Worm (Caenorhabditis elegans) whole organism, L4 larva: Measurements from ENCODE around the gene algn-7.

Experiments used
- F44E2.7 ChIP-seq: fragments of 200-800 bp; sonication (Bioruptor generic); IDR thresholded peaks from 2 replicates; pipeline ENCODE4 v2.1.2; 2022; ENCODE audit warnings: missing genetic modification characterization, missing compliant biosample characterization
- F49E8.2 ChIP-seq: sonication (generic microtip); optimal IDR thresholded peaks from 2 replicates; lab custom pipeline; 2016; ENCODE audit warnings: missing compliant biosample characterization, mild to moderate bottlenecking, missing genetic modification characterization, borderline replicate concordance
- ZK337.2 ChIP-seq: fragments of 200-800 bp; sonication (Bioruptor generic); IDR thresholded peaks from 2 replicates; pipeline ENCODE4 v1.3.6; 2022; ENCODE audit warnings: missing genetic modification reagents, missing genetic modification characterization, missing compliant biosample characterization
- ZK546.5 ChIP-seq, 2 experiments: sonication (generic microtip); optimal IDR thresholded peaks; 2 replicates each; lab custom pipeline; 2017; ENCODE audit warnings: missing biosample characterization in 2 of 2, missing genetic modification characterization in 2 of 2
- aly-2 ChIP-seq: sonication (generic microtip); optimal IDR thresholded peaks from 2 replicates; lab custom pipeline; 2018; ENCODE audit warnings: missing biosample characterization, missing genetic modification characterization
- ama-1 ChIP-seq: fragments of 150-350 bp; optimal IDR thresholded peaks from 2 replicates; lab custom pipeline; 2014; ENCODE audit warnings: inconsistent platforms, mixed read lengths
- ceh-44 ChIP-seq: fragments of 200-800 bp; sonication (Bioruptor generic); IDR thresholded peaks from 2 replicates; pipeline ENCODE4 v1.3.6; 2022; ENCODE audit warnings: missing genetic modification reagents, missing genetic modification characterization, missing compliant biosample characterization
- ceh-62 ChIP-seq: sonication (generic microtip); optimal IDR thresholded peaks from 2 replicates; lab custom pipeline; 2017; ENCODE audit warnings: missing biosample characterization, missing genetic modification characterization
- daf-16 ChIP-seq, 3 experiments: sonication (generic microtip); optimal IDR thresholded peaks; 2 replicates each; lab custom pipeline; 2016 to 2017; ENCODE audit warnings: missing genetic modification characterization in 3 of 3, missing genetic modification reagents in 3 of 3, mild to moderate bottlenecking in 2 of 3, missing compliant biosample characterization in 2 of 3, missing biosample characterization in 1 of 3, moderate library complexity in 1 of 3
- daf-19 ChIP-seq: fragments of 200-800 bp; sonication (Bioruptor generic); conservative IDR thresholded peaks from 2 replicates; pipeline ENCODE4 v1.3.6; 2022; ENCODE audit warnings: missing genetic modification characterization, missing compliant biosample characterization
- daf-8 ChIP-seq: fragments of 200-800 bp; sonication (Bioruptor generic); IDR thresholded peaks from 2 replicates; pipeline ENCODE4 v1.3.6; 2022; ENCODE audit warnings: missing genetic modification characterization, missing compliant biosample characterization
- dmd-8 ChIP-seq: fragments of 200-800 bp; sonication (Bioruptor generic); IDR thresholded peaks from 2 replicates; pipeline ENCODE4 v1.3.6; 2022; ENCODE audit warnings: missing genetic modification characterization, missing compliant biosample characterization
- dpl-1 ChIP-seq: fragments of 150-350 bp; optimal IDR thresholded peaks from 2 replicates; lab custom pipeline; 2014; ENCODE audit warnings: missing biosample characterization, missing genetic modification reagents, missing genetic modification characterization
- dve-1 ChIP-seq: sonication (generic microtip); optimal IDR thresholded peaks from 2 replicates; lab custom pipeline; 2017; ENCODE audit warnings: antibody characterized with exemption, mild to moderate bottlenecking, missing genetic modification characterization, missing compliant biosample characterization; ENCODE audit not compliant: insufficient read depth
- egl-27 ChIP-seq: sonication (generic microtip); optimal IDR thresholded peaks from 3 replicates; lab custom pipeline; 2017; ENCODE audit warnings: missing biosample characterization, missing genetic modification reagents, missing genetic modification characterization
- egl-43 ChIP-seq: fragments of 200-800 bp; sonication (Bioruptor generic); IDR thresholded peaks from 2 replicates; pipeline ENCODE4 v1.3.6; 2022; ENCODE audit warnings: missing genetic modification reagents, missing genetic modification characterization, missing compliant biosample characterization
- fkh-10 ChIP-seq: fragments of 150-350 bp; optimal IDR thresholded peaks from 2 replicates; lab custom pipeline; 2014; ENCODE audit warnings: missing biosample characterization, missing genetic modification reagents, missing genetic modification characterization
- gei-8 ChIP-seq: fragments of 200-800 bp; sonication (Bioruptor generic); optimal IDR thresholded peaks from 2 replicates; lab custom pipeline; 2018; ENCODE audit warnings: mild to moderate bottlenecking, missing genetic modification characterization, missing compliant biosample characterization
- hif-1 ChIP-seq, 2 experiments: sonication (generic microtip); optimal IDR thresholded peaks; 2 replicates each; lab custom pipeline; 2016 to 2017; ENCODE audit warnings: missing compliant biosample characterization in 2 of 2, missing genetic modification characterization in 2 of 2, missing genetic modification reagents in 2 of 2, missing genotype in 2 of 2, mild to moderate bottlenecking in 1 of 2
- hlh-11 ChIP-seq: fragments of 200-800 bp; sonication (Bioruptor generic); optimal IDR thresholded peaks from 2 replicates; lab custom pipeline; 2018; ENCODE audit warnings: mild to moderate bottlenecking, missing genetic modification characterization, missing compliant biosample characterization
- lim-7 ChIP-seq: fragments of 200-800 bp; sonication (Bioruptor generic); IDR thresholded peaks from 2 replicates; pipeline ENCODE4 v1.3.6; 2022; ENCODE audit warnings: missing genetic modification characterization, missing compliant biosample characterization
- lin-1 ChIP-seq: fragments of 200-800 bp; sonication (Bioruptor generic); IDR thresholded peaks from 2 replicates; pipeline ENCODE4 v1.3.6; 2022; ENCODE audit warnings: missing genetic modification reagents, missing genetic modification characterization, missing compliant biosample characterization
- madf-5 ChIP-seq, 2 experiments: fragments of 200-800 bp; sonication (Bioruptor generic); IDR thresholded peaks; 2 replicates each; pipeline ENCODE4 v1.3.6; 2022; ENCODE audit warnings: missing compliant biosample characterization in 2 of 2, missing genetic modification characterization in 2 of 2
- mdt-29 ChIP-seq: fragments of 200-800 bp; sonication (Bioruptor generic); IDR thresholded peaks from 2 replicates; pipeline ENCODE4 v1.3.6; 2022; ENCODE audit warnings: missing genetic modification reagents, missing genetic modification characterization, missing compliant biosample characterization
- mes-2 ChIP-seq: sonication (generic microtip); optimal IDR thresholded peaks from 2 replicates; lab custom pipeline; 2016; ENCODE audit warnings: missing genotype, mild to moderate bottlenecking, missing genetic modification characterization, missing compliant biosample characterization; ENCODE audit not compliant: poor library complexity, severe bottlenecking
- nhr-10 ChIP-seq: fragments of 150-350 bp; optimal IDR thresholded peaks from 2 replicates; lab custom pipeline; 2014; ENCODE audit warnings: missing biosample characterization, missing genetic modification characterization
- nhr-237 ChIP-seq: sonication (generic microtip); optimal IDR thresholded peaks from 2 replicates; lab custom pipeline; 2017; ENCODE audit warnings: missing biosample characterization, missing genetic modification characterization
- pha-4 ChIP-seq, 2 experiments: fragments of 150-350 bp in 1 of 2; fragments of 200-800 bp in 1 of 2; sonication (Bioruptor generic) in 1 of 2; IDR thresholded peaks in 1 of 2; optimal IDR thresholded peaks in 1 of 2; 2 replicates each; pipeline versions ENCODE4 v1.3.6 to Lab custom; 2014 to 2022; ENCODE audit warnings: missing genetic modification characterization in 2 of 2, missing genetic modification reagents in 2 of 2, missing biosample characterization in 1 of 2, missing compliant biosample characterization in 1 of 2
- pqm-1 ChIP-seq: sonication (generic microtip); optimal IDR thresholded peaks from 2 replicates; lab custom pipeline; 2017; ENCODE audit warnings: missing biosample characterization, missing genetic modification characterization
- saeg-2 ChIP-seq: fragments of 200-800 bp; sonication (Bioruptor generic); IDR thresholded peaks from 2 replicates; pipeline ENCODE4 v1.3.6; 2022; ENCODE audit warnings: missing genetic modification reagents, missing genetic modification characterization, missing compliant biosample characterization
- set-16 ChIP-seq: fragments of 200-800 bp; sonication (Bioruptor generic); IDR thresholded peaks from 2 replicates; pipeline ENCODE4 v1.3.6; 2022; ENCODE audit warnings: missing genetic modification reagents, missing genetic modification characterization, missing compliant biosample characterization
- snpc-1.2 ChIP-seq: fragments of 200-800 bp; sonication (Bioruptor generic); IDR thresholded peaks from 2 replicates; pipeline ENCODE4 v1.3.6; 2022; ENCODE audit warnings: missing genetic modification reagents, missing genetic modification characterization, missing compliant biosample characterization
- snpc-4 ChIP-seq: fragments of 150-350 bp; optimal IDR thresholded peaks from 2 replicates; lab custom pipeline; 2014; ENCODE audit warnings: missing biosample characterization, missing genetic modification characterization
- tag-97 ChIP-seq: fragments of 200-800 bp; sonication (Bioruptor generic); IDR thresholded peaks from 2 replicates; pipeline ENCODE4 v1.3.6; 2022; ENCODE audit warnings: missing genetic modification characterization, missing compliant biosample characterization
- unc-62 ChIP-seq, 3 experiments: fragments of 150-350 bp in 1 of 3; sonication (generic microtip); optimal IDR thresholded peaks in 2 of 3; peaks in 1 of 3; 1 replicate in 1 of 3; 2 replicates in 2 of 3; lab custom pipeline; 2014 to 2017; ENCODE audit warnings: missing biosample characterization in 3 of 3, missing genetic modification characterization in 3 of 3, missing genetic modification reagents in 3 of 3, missing genotype in 1 of 3
- zag-1 ChIP-seq: fragments of 150-350 bp; optimal IDR thresholded peaks from 2 replicates; lab custom pipeline; 2014; ENCODE audit warnings: missing biosample characterization, missing genetic modification characterization
- zfp-2 ChIP-seq: sonication (generic microtip); optimal IDR thresholded peaks from 2 replicates; lab custom pipeline; 2016; ENCODE audit warnings: mild to moderate bottlenecking, missing genetic modification characterization, missing compliant biosample characterization
- zfp-3 ChIP-seq: fragments of 200-800 bp; sonication (Bioruptor generic); conservative IDR thresholded peaks from 2 replicates; pipeline ENCODE4 v1.3.6; 2022; ENCODE audit warnings: missing genetic modification reagents, missing genetic modification characterization, missing compliant biosample characterization
- zip-11 ChIP-seq: fragments of 200-800 bp; sonication (Bioruptor generic); IDR thresholded peaks from 2 replicates; pipeline ENCODE4 v1.3.6; 2022; ENCODE audit warnings: missing genetic modification characterization, missing compliant biosample characterization
- zip-2 ChIP-seq: fragments of 150-350 bp; optimal IDR thresholded peaks from 2 replicates; lab custom pipeline; 2014; ENCODE audit warnings: missing biosample characterization, missing genetic modification characterization

algn-7 gene

DNA sequence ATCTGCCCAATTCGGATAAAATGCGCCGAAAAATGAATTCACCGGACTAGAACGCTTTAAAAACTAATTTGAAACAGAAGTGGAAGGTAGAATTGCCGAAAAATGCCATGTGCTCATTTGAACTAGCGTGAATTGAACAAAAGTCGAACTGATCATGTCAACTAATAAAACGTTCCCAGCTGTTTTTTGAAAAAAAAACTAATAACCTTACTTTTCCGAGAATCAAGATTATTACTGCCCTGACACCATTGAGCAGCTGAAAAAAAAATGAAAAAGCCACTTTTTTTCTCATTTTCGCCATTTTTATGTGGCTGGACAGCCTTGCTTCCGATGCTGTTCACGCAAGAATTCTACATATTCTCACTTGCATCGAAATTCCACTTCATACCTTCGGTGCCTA, 38.9 kb upstream of the algn-7 start, which contains the start of gene srh-173:
Gene srh-173, plus strand, starts transcription at position 301 of the 400 bp plus-strand sequence.
- TF ChIP-seq unc-62 (GFP tag; optimal IDR thresholded peaks at IDR 0.05 in 1 of 2; lab: Kevin White, UChicago) = peak in 1 of 2 experiments; percentile 35
- no peak for TF ChIP-seq unc-62 (tag; optimal IDR thresholded peaks at IDR 0.05; lab: Kevin White, UChicago)
- TF ChIP-seq madf-5 (GFP tag; IDR thresholded peaks at IDR 0.05; lab: Robert Waterston, UW) = no peak

DNA sequence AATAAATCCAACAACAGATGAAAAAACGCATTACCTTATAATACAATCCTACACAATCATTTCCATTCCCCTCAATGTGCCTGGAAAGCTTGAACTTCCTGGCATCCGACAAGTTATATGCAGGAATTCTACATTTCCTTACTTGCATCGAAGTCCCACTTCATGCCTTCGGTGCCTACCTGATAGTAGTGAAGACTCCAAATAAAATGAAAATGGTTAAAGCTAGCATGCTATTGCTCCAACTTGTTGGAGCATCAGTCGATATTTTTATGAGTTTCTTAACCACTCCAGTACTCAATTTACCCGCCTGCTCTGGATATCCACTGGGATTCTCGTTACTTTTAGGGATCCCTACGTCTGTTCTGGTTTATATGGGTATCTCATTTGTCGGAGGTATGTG, 31.5 kb upstream of the algn-7 start, which contains the start of gene srh-171:
Gene srh-171, plus strand, starts transcription at position 75 of the 400 bp plus-strand sequence.
- TF ChIP-seq dve-1 (tag; lab: Kevin White, UChicago) (no peak), dpl-1 (GFP tag; lab: Kevin White, UChicago) (no peak), zip-11 (no peak), ZK546.5 (tag; optimal IDR thresholded peaks at IDR 0.05; lab: Kevin White, UChicago) (no peak), zag-1 (tag; lab: Kevin White, UChicago) (no peak), egl-27 (tag; lab: Kevin White, UChicago) (no peak), hif-1 (tag; optimal IDR thresholded peaks at IDR 0.05; lab: Kevin White, UChicago) (no peak), madf-5 (GFP tag; IDR thresholded peaks at IDR 0.05; lab: Robert Waterston, UW) (no peak), aly-2 (no peak), fkh-10 (no peak), F49E8.2 (tag; lab: Kevin White, UChicago) (no peak), nhr-10 (tag; lab: Kevin White, UChicago) (no peak), pha-4 (GFP tag; IDR thresholded peaks at IDR 0.05; lab: Robert Waterston, UW) (no peak), pha-4 (tag; optimal IDR thresholded peaks at IDR 0.05; lab: Kevin White, UChicago) (no peak), F44E2.7 (GFP tag; lab: Robert Waterston, UW) (no peak)

DNA sequence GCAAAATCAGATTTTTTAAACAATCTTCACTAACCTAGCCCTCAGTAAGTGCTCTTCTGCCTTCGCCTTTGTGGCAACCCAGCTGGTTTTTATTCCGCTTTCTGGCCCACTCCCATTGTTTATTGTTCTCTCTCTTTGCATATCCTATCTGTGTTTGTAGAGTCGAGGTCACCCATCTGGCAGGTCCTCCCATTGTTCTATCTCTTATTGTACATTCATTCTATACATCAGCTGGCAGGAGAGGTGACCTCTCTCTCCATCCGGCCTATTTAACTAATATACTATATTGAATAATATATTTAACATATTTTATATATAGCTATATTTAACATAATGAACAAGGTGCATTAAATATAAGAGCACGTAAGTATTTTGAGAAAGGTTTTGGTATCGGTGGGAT, 27.8 kb upstream of the algn-7 start:
- no peak for TF ChIP-seq daf-19 (GFP tag; lab: Robert Waterston, UW)
- TF ChIP-seq zfp-2 (tag; lab: Kevin White, UChicago) = no peak
- no peak for TF ChIP-seq egl-43
- TF ChIP-seq nhr-237 (tag; lab: Kevin White, UChicago) = no peak
- no peak for TF ChIP-seq dmd-8 (GFP tag; lab: Robert Waterston, UW)
- TF ChIP-seq daf-8 (GFP tag; lab: Robert Waterston, UW) = no peak
- no peak for TF ChIP-seq ZK337.2 (GFP tag; lab: Robert Waterston, UW)
- TF ChIP-seq mdt-29 = no peak
- TF ChIP-seq ceh-62 = no peak
- TF ChIP-seq mes-2 (tag; lab: Kevin White, UChicago) = no peak
- TF ChIP-seq unc-62 (GFP tag; optimal IDR thresholded peaks at IDR 0.05 in 1 of 2; lab: Kevin White, UChicago) = no peak
- no peak for TF ChIP-seq unc-62 (tag; optimal IDR thresholded peaks at IDR 0.05; lab: Kevin White, UChicago)
- no peak for TF ChIP-seq zfp-3 (GFP tag; lab: Robert Waterston, UW)
- TF ChIP-seq ceh-44 (GFP tag; lab: Robert Waterston, UW) = no peak
- no peak for TF ChIP-seq lim-7 (GFP tag; lab: Robert Waterston, UW)
- TF ChIP-seq snpc-1.2 (GFP tag; lab: Robert Waterston, UW) = no peak
- TF ChIP-seq hlh-11 (tag; lab: Kevin White, UChicago) = no peak
- TF ChIP-seq dve-1 (tag; lab: Kevin White, UChicago) = no peak
- TF ChIP-seq set-16 (GFP tag; lab: Robert Waterston, UW) = no peak

DNA sequence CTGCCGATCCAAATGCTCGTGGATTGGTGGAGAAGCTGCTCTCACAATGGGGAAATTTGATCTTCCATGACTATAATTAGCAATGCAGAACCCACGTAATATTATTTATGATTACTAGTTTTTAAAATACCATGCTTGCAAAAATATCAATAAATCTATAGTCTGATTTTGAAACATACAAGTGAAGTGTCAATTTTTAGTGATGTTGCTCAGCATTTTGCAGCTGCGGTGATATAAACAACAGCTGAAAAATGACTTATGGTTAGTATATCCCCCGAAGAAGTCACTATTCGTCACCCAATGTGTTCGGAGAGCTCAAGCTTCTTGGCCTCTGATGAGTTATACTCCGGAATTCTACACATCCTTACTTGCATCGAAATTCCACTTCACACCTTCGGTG, 24.6 kb upstream of the algn-7 start, which contains the start of gene srh-172:
Gene srh-172, plus strand, starts transcription at position 301 of the 400 bp plus-strand sequence.
- no peak for TF ChIP-seq ama-1 (lab: Kevin White, UChicago)
- TF ChIP-seq snpc-4 (tag; lab: Kevin White, UChicago) = no peak
- no peak for TF ChIP-seq daf-16 (GFP tag; optimal IDR thresholded peaks at IDR 0.05; lab: Kevin White, UChicago)
- TF ChIP-seq daf-16 (tag; optimal IDR thresholded peaks at IDR 0.05; lab: Kevin White, UChicago) = no peak
- no peak for TF ChIP-seq pqm-1 (tag; lab: Kevin White, UChicago)
- no peak for TF ChIP-seq lin-1 (GFP tag; lab: Robert Waterston, UW)
- no peak for TF ChIP-seq gei-8 (GFP tag; lab: Kevin White, UChicago)
- TF ChIP-seq ZK337.2 (GFP tag; lab: Robert Waterston, UW) = no peak
- TF ChIP-seq mes-2 (tag; lab: Kevin White, UChicago) = no peak
- no peak for TF ChIP-seq saeg-2 (GFP tag; lab: Robert Waterston, UW)
- no peak for TF ChIP-seq lim-7 (GFP tag; lab: Robert Waterston, UW)
- TF ChIP-seq tag-97 (GFP tag; lab: Robert Waterston, UW) = no peak
- no peak for TF ChIP-seq zip-2 (tag; lab: Kevin White, UChicago)
